Worm (Caenorhabditis elegans) whole organism, late embryonic: ENCODE data around the gene srbc-39.

ENCODE experiments used
- C38D4.7 ChIP-seq: fragments of 200-800 bp; sonication (Bioruptor generic); optimal IDR thresholded peaks from 2 replicates; lab custom pipeline; 2018; ENCODE audit warnings: mild to moderate bottlenecking, missing genetic modification characterization, moderate library complexity, missing compliant biosample characterization
- ceh-18 ChIP-seq: sonication (generic microtip); optimal IDR thresholded peaks from 2 replicates; lab custom pipeline; 2016; ENCODE audit warnings: missing genetic modification characterization, missing compliant biosample characterization
- ceh-19 ChIP-seq: fragments of 200-800 bp; sonication (Bioruptor generic); optimal IDR thresholded peaks from 2 replicates; lab custom pipeline; 2018; ENCODE audit warnings: mild to moderate bottlenecking, missing genetic modification characterization, missing compliant biosample characterization
- ceh-24 ChIP-seq: sonication (generic microtip); optimal IDR thresholded peaks from 2 replicates; lab custom pipeline; 2016; ENCODE audit warnings: mild to moderate bottlenecking, missing genetic modification characterization, missing compliant biosample characterization
- ceh-6 ChIP-seq: fragments of 200-800 bp; sonication (Bioruptor generic); optimal IDR thresholded peaks from 2 replicates; lab custom pipeline; 2018; ENCODE audit warnings: mild to moderate bottlenecking, missing genetic modification characterization, missing compliant biosample characterization
- dmd-4 ChIP-seq: sonication (generic microtip); optimal IDR thresholded peaks from 2 replicates; lab custom pipeline; 2016; ENCODE audit warnings: borderline replicate concordance, missing genetic modification characterization, missing compliant biosample characterization
- elt-2 ChIP-seq: sonication (generic microtip); optimal IDR thresholded peaks from 2 replicates; lab custom pipeline; 2016; ENCODE audit warnings: missing genetic modification reagents, missing genetic modification characterization, missing compliant biosample characterization
- ets-4 ChIP-seq: sonication (generic microtip); optimal IDR thresholded peaks from 2 replicates; lab custom pipeline; 2016; ENCODE audit warnings: missing genetic modification characterization, missing compliant biosample characterization
- fkh-10 ChIP-seq: fragments of 150-350 bp; optimal IDR thresholded peaks from 2 replicates; lab custom pipeline; 2014; ENCODE audit warnings: missing biosample characterization, missing genetic modification reagents, missing genetic modification characterization
- fkh-6 ChIP-seq: sonication (generic microtip); optimal IDR thresholded peaks from 2 replicates; lab custom pipeline; 2016; ENCODE audit warnings: missing genetic modification characterization, missing compliant biosample characterization
- pha-4 ChIP-seq: fragments of 150-350 bp; optimal IDR thresholded peaks from 2 replicates; lab custom pipeline; 2018; ENCODE audit warnings: missing biosample characterization, missing genetic modification reagents, missing genetic modification characterization

DNA sequence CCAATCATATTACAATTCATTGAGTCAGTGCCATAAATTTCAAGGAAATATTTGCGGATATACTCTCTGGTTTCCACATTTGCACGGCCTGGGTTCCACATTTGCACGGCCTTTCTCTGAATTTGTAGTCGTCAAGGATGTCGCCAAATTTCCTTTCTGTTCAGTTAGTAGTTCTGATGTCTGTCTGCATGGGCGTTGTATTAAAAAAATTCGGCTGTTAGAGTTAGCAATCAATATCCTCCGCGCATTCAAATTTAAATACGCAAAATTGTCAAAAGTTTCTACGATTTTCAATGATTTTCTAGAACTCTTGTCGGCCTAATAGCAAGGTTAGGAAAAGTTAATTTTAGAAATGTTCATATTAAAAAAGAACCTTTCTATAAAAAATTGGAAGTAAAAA is 13.0 kb upstream of the srbc-39 start, which contains the start of gene srj-52:
- TF ChIP-seq ceh-24 (tag; lab: Kevin White, UChicago), result no peak
- no peak for TF ChIP-seq fkh-10 (GFP tag; lab: Kevin White, UChicago)
- no peak for TF ChIP-seq C38D4.7
- TF ChIP-seq dmd-4, result no peak
- no peak for TF ChIP-seq ceh-19
- no peak for TF ChIP-seq ets-4
- TF ChIP-seq pha-4 (tag; lab: Kevin White, UChicago), result no peak
- no peak for TF ChIP-seq ceh-18 (tag; lab: Kevin White, UChicago)
- no peak for TF ChIP-seq ceh-6
- TF ChIP-seq fkh-6 (tag; lab: Kevin White, UChicago), result no peak
- TF ChIP-seq elt-2, result no peak
